Worm (Caenorhabditis elegans) whole organism, midembryonic: ENCODE results near the gene Y97E10AR.6.

Source experiments
- T22C8.4 ChIP-seq: fragments of 200-800 bp; sonication (Bioruptor generic); IDR thresholded peaks from 2 replicates; pipeline ENCODE4 v1.3.6; 2022; ENCODE audit warnings: missing genetic modification characterization, missing compliant biosample characterization
- cog-1 ChIP-seq: sonication (generic microtip); optimal IDR thresholded peaks from 2 replicates; lab custom pipeline; 2016; ENCODE audit warnings: missing genetic modification characterization, missing compliant biosample characterization
- flt-1 ChIP-seq: fragments of 200-800 bp; sonication (Bioruptor generic); IDR thresholded peaks from 2 replicates; pipeline ENCODE4 v1.3.6; 2022; ENCODE audit warnings: missing genetic modification characterization, missing compliant biosample characterization
- klf-2 ChIP-seq: fragments of 200-800 bp; sonication (Bioruptor generic); conservative IDR thresholded peaks from 2 replicates; pipeline ENCODE4 v1.3.6; 2022; ENCODE audit warnings: missing genetic modification reagents, missing genetic modification characterization, missing compliant biosample characterization
- med-1 ChIP-seq: sonication (generic microtip); optimal IDR thresholded peaks from 2 replicates; lab custom pipeline; 2017; ENCODE audit warnings: missing genetic modification characterization, mild to moderate bottlenecking, missing compliant biosample characterization, antibody characterized with exemption, missing genetic modification reagents; ENCODE audit not compliant: insufficient read depth
- ref-1 ChIP-seq: fragments of 200-800 bp; sonication (Bioruptor generic); conservative IDR thresholded peaks from 2 replicates; pipeline ENCODE4 v1.3.6; 2022; ENCODE audit warnings: missing genetic modification reagents, missing genetic modification characterization, missing compliant biosample characterization
- tab-1 ChIP-seq: fragments of 200-800 bp; sonication (Bioruptor generic); IDR thresholded peaks from 2 replicates; pipeline ENCODE4 v1.3.6; 2022; ENCODE audit warnings: missing genetic modification characterization, missing compliant biosample characterization
- ztf-29 ChIP-seq: fragments of 200-800 bp; sonication (Bioruptor generic); IDR thresholded peaks from 2 replicates; pipeline ENCODE4 v1.3.6; 2022; ENCODE audit warnings: missing genetic modification reagents, missing genetic modification characterization, missing compliant biosample characterization

- TF ChIP-seq tab-1 (GFP tag; lab: Robert Waterston, UW) = no peak
- no peak for TF ChIP-seq med-1 (GFP tag; lab: Kevin White, UChicago)
- TF ChIP-seq flt-1 (GFP tag; lab: Robert Waterston, UW) = no peak
- no peak for TF ChIP-seq klf-2 (GFP tag; lab: Robert Waterston, UW)
- TF ChIP-seq ref-1 = no peak
- TF ChIP-seq cog-1 (tag; lab: Kevin White, UChicago) = no peak
- no peak for TF ChIP-seq ztf-29 (GFP tag; lab: Robert Waterston, UW)
- no peak for TF ChIP-seq T22C8.4
These were observed 35.9 kb downstream of the Y97E10AR.6 start, which contains the start of gene let-413 for ce11 chrV:7977701-7978461.
